Fruit fly (Drosophila melanogaster) whole organism, embryonic: ENCODE data around the gene CG12035.

Experiments
- Bgb ChIP-seq: fragments of 200-800 bp; sonication (Bioruptor generic); IDR thresholded peaks from 2 replicates; pipeline ENCODE4 v1.3.6; 2022; ENCODE audit warnings: missing biosample characterization, missing genetic modification characterization; ENCODE audit not compliant: partially characterized antibody
- CG11093 ChIP-seq: fragments of 200-800 bp; sonication (Bioruptor generic); IDR thresholded peaks from 3 replicates; pipeline ENCODE4 v1.3.6; 2022; ENCODE audit warnings: missing biosample characterization, missing genetic modification characterization
- CG11398 ChIP-seq: fragments of 200-800 bp; sonication (Bioruptor generic); optimal IDR thresholded peaks from 2 replicates; lab custom pipeline; 2016; ENCODE audit warnings: missing biosample characterization, missing genetic modification characterization
- CG11695 ChIP-seq: fragments of 200-800 bp; sonication (Bioruptor generic); IDR thresholded peaks from 3 replicates; pipeline ENCODE4 v1.3.6; 2022; ENCODE audit warnings: missing biosample characterization, missing genetic modification characterization
- CG12071 ChIP-seq: fragments of 200-800 bp; sonication (Bioruptor generic); optimal IDR thresholded peaks from 3 replicates; lab custom pipeline; 2018; ENCODE audit warnings: missing biosample characterization, mild to moderate bottlenecking, missing genetic modification characterization
- CG13296 ChIP-seq: fragments of 200-800 bp; sonication (Bioruptor generic); optimal IDR thresholded peaks from 3 replicates; lab custom pipeline; 2018; ENCODE audit warnings: missing biosample characterization, mild to moderate bottlenecking, missing genetic modification characterization
- CG14710 ChIP-seq: fragments of 200-800 bp; sonication (Bioruptor generic); optimal IDR thresholded peaks from 3 replicates; lab custom pipeline; 2019; ENCODE audit warnings: missing biosample characterization, mild to moderate bottlenecking, missing genetic modification characterization, moderate library complexity
- CG15479 ChIP-seq: fragments of 200-800 bp; sonication (Bioruptor generic); optimal IDR thresholded peaks from 3 replicates; lab custom pipeline; 2019; ENCODE audit warnings: missing biosample characterization, mild to moderate bottlenecking, missing genetic modification characterization, moderate library complexity
- CG1602 ChIP-seq: fragments of 200-800 bp; sonication (Bioruptor generic); optimal IDR thresholded peaks from 3 replicates; lab custom pipeline; 2016; ENCODE audit warnings: missing biosample characterization, missing genetic modification characterization
- CG17829 ChIP-seq: fragments of 200-800 bp; optimal IDR thresholded peaks from 2 replicates; lab custom pipeline; 2019; ENCODE audit warnings: missing biosample characterization, mild to moderate bottlenecking, missing genetic modification characterization, moderate library complexity
- CG2116 ChIP-seq: fragments of 200-800 bp; sonication (Bioruptor generic); optimal IDR thresholded peaks from 3 replicates; lab custom pipeline; 2018; ENCODE audit warnings: missing biosample characterization, mild to moderate bottlenecking, missing genetic modification characterization
- CG31441 ChIP-seq: fragments of 200-800 bp; sonication (Bioruptor generic); IDR thresholded peaks from 2 replicates; pipeline ENCODE4 v1.3.6; 2022; ENCODE audit warnings: missing biosample characterization, missing genetic modification characterization
- CG3281 ChIP-seq: fragments of 200-800 bp; sonication (Bioruptor generic); optimal IDR thresholded peaks from 3 replicates; lab custom pipeline; 2017; ENCODE audit warnings: missing biosample characterization, mild to moderate bottlenecking, missing genetic modification characterization
- CG4328 ChIP-seq: fragments of 200-800 bp; sonication (Bioruptor generic); optimal IDR thresholded peaks from 3 replicates; lab custom pipeline; 2017; ENCODE audit warnings: missing biosample characterization, missing genetic modification reagents, missing genetic modification characterization
- CG4360 ChIP-seq: fragments of 200-800 bp; sonication (Bioruptor generic); IDR thresholded peaks from 2 replicates; pipeline ENCODE4 v1.3.6; 2022; ENCODE audit warnings: missing biosample characterization, missing genetic modification characterization
- CG6654 ChIP-seq: fragments of 200-800 bp; sonication (Bioruptor generic); optimal IDR thresholded peaks from 2 replicates; lab custom pipeline; 2017; ENCODE audit warnings: missing biosample characterization, mild to moderate bottlenecking, missing genetic modification characterization
- CG6813 ChIP-seq: fragments of 200-800 bp; sonication (Bioruptor generic); optimal IDR thresholded peaks from 2 replicates; lab custom pipeline; 2017; ENCODE audit warnings: missing biosample characterization, missing genetic modification characterization, mild to moderate bottlenecking, moderate library complexity, missing genetic modification reagents
- CG8388 ChIP-seq: fragments of 200-800 bp; sonication (Bioruptor generic); optimal IDR thresholded peaks from 2 replicates; lab custom pipeline; 2019; ENCODE audit warnings: missing biosample characterization, mild to moderate bottlenecking, missing genetic modification characterization, moderate library complexity
- CG9215 ChIP-seq: fragments of 200-800 bp; sonication (Bioruptor generic); IDR thresholded peaks from 2 replicates; pipeline ENCODE4 v1.3.6; 2022; ENCODE audit warnings: missing biosample characterization, missing genetic modification characterization
- CG9727 ChIP-seq: fragments of 200-800 bp; sonication (Bioruptor generic); optimal IDR thresholded peaks from 3 replicates; lab custom pipeline; 2017; ENCODE audit warnings: missing biosample characterization, mild to moderate bottlenecking, missing genetic modification characterization
- D19A ChIP-seq: fragments of 200-800 bp; optimal IDR thresholded peaks from 3 replicates; lab custom pipeline; 2019; ENCODE audit warnings: missing biosample characterization, mild to moderate bottlenecking, missing genetic modification characterization, moderate library complexity
- Drgx ChIP-seq: fragments of 200-800 bp; sonication (Bioruptor generic); IDR thresholded peaks from 2 replicates; pipeline ENCODE4 v1.3.6; 2022; ENCODE audit warnings: missing biosample characterization, missing genetic modification characterization
- Elba2 ChIP-seq: fragments of 200-800 bp; sonication (Bioruptor generic); optimal IDR thresholded peaks from 3 replicates; lab custom pipeline; 2016; ENCODE audit warnings: missing biosample characterization, missing genetic modification characterization
- Hmr ChIP-seq: fragments of 200-800 bp; sonication (Bioruptor generic); optimal IDR thresholded peaks from 3 replicates; lab custom pipeline; 2017; ENCODE audit warnings: mild to moderate bottlenecking, missing biosample characterization, missing genetic modification reagents, missing genetic modification characterization
- Hmx ChIP-seq: fragments of 200-800 bp; sonication (Bioruptor generic); optimal IDR thresholded peaks from 2 replicates; lab custom pipeline; 2016; ENCODE audit warnings: missing biosample characterization, missing genetic modification characterization
- Hr51 ChIP-seq, 2 experiments: fragments of 200-800 bp; sonication (Bioruptor generic); optimal IDR thresholded peaks; 2 replicates in 1 of 2; 3 replicates in 1 of 2; lab custom pipeline; 2016 to 2018; ENCODE audit warnings: missing biosample characterization in 2 of 2, missing genetic modification characterization in 2 of 2, mild to moderate bottlenecking in 1 of 2, moderate library complexity in 1 of 2
- MTF-1 ChIP-seq: fragments of 200-800 bp; sonication (Bioruptor generic); optimal IDR thresholded peaks from 2 replicates; lab custom pipeline; 2018; ENCODE audit warnings: missing biosample characterization, mild to moderate bottlenecking, missing genetic modification characterization, borderline replicate concordance
- Mes4 ChIP-seq: fragments of 200-800 bp; sonication (Bioruptor generic); optimal IDR thresholded peaks from 2 replicates; lab custom pipeline; 2016; ENCODE audit warnings: missing biosample characterization, missing genetic modification characterization
- Nf-YC ChIP-seq: fragments of 200-800 bp; optimal IDR thresholded peaks from 3 replicates; lab custom pipeline; 2019; ENCODE audit warnings: missing biosample characterization, mild to moderate bottlenecking, missing genetic modification characterization, moderate library complexity
- Sry-β ChIP-seq: fragments of 200-800 bp; sonication (Bioruptor generic); optimal IDR thresholded peaks from 2 replicates; lab custom pipeline; 2018; ENCODE audit warnings: missing biosample characterization, mild to moderate bottlenecking, missing genetic modification characterization, moderate library complexity
- Trl ChIP-seq, 3 experiments: fragments of >200 bp in 2 of 3; fragments of 200-800 bp in 1 of 3; sonication (Bioruptor generic) in 1 of 3; optimal IDR thresholded peaks; 2 replicates in 1 of 3; 3 replicates in 2 of 3; lab custom pipeline; 2016 to 2017; ENCODE audit warnings: missing biosample characterization in 1 of 3, missing genetic modification characterization in 1 of 3
- YL-1 ChIP-seq: fragments of 200-800 bp; sonication (Bioruptor generic); optimal IDR thresholded peaks from 3 replicates; lab custom pipeline; 2017; ENCODE audit warnings: missing biosample characterization, mild to moderate bottlenecking, missing genetic modification characterization
- aop ChIP-seq: fragments of 200-800 bp; sonication (Bioruptor generic); IDR thresholded peaks from 2 replicates; pipeline ENCODE4 v1.3.6; 2022; ENCODE audit warnings: missing biosample characterization, missing genetic modification characterization
- caup ChIP-seq: fragments of 200-800 bp; sonication (Bioruptor generic); optimal IDR thresholded peaks from 3 replicates; lab custom pipeline; 2017; ENCODE audit warnings: missing biosample characterization, mild to moderate bottlenecking, missing genetic modification characterization, moderate library complexity; ENCODE audit not compliant: severe bottlenecking
- chinmo ChIP-seq: fragments of 200-800 bp; sonication (Bioruptor generic); IDR thresholded peaks from 4 replicates; pipeline ENCODE4 v1.3.6; 2022; ENCODE audit warnings: missing biosample characterization, missing genetic modification characterization; ENCODE audit not compliant: partially characterized antibody
- crc ChIP-seq: fragments of 200-800 bp; sonication (Bioruptor generic); optimal IDR thresholded peaks from 2 replicates; lab custom pipeline; 2016; ENCODE audit warnings: missing biosample characterization, missing genetic modification characterization
- danr ChIP-seq: fragments of 200-800 bp; sonication (Bioruptor generic); IDR thresholded peaks from 2 replicates; pipeline ENCODE4 v1.3.6; 2022; ENCODE audit warnings: missing biosample characterization, missing genetic modification characterization
- esg ChIP-seq: fragments of 200-800 bp; sonication (Bioruptor generic); conservative IDR thresholded peaks from 2 replicates; pipeline ENCODE4 v1.3.6; 2022; ENCODE audit warnings: missing biosample characterization, missing genetic modification characterization
- gem ChIP-seq: fragments of 200-800 bp; sonication (Bioruptor generic); optimal IDR thresholded peaks from 2 replicates; lab custom pipeline; 2019; ENCODE audit warnings: missing biosample characterization, mild to moderate bottlenecking, missing genetic modification characterization, moderate library complexity
- grau ChIP-seq: fragments of 200-800 bp; optimal IDR thresholded peaks from 3 replicates; lab custom pipeline; 2019; ENCODE audit warnings: missing biosample characterization, mild to moderate bottlenecking, missing genetic modification characterization, moderate library complexity
- gsb-n ChIP-seq: fragments of 200-800 bp; sonication (Bioruptor generic); optimal IDR thresholded peaks from 3 replicates; lab custom pipeline; 2018; ENCODE audit warnings: missing biosample characterization, mild to moderate bottlenecking, missing genetic modification characterization
- lilli ChIP-seq: fragments of 200-800 bp; sonication (Bioruptor generic); optimal IDR thresholded peaks from 3 replicates; lab custom pipeline; 2016; ENCODE audit warnings: missing biosample characterization, missing genetic modification characterization
- nmo ChIP-seq: fragments of 200-800 bp; sonication (Bioruptor generic); optimal IDR thresholded peaks from 2 replicates; lab custom pipeline; 2018; ENCODE audit warnings: missing biosample characterization, mild to moderate bottlenecking, missing genetic modification characterization, moderate library complexity
- odd ChIP-seq: fragments of 200-800 bp; sonication (Bioruptor generic); optimal IDR thresholded peaks from 2 replicates; lab custom pipeline; 2017; ENCODE audit warnings: missing biosample characterization, mild to moderate bottlenecking, missing genetic modification characterization
- pum ChIP-seq: fragments of 200-800 bp; sonication (Bioruptor generic); optimal IDR thresholded peaks from 2 replicates; lab custom pipeline; 2016; ENCODE audit warnings: missing biosample characterization, missing genetic modification characterization
- pzg ChIP-seq: fragments of 200-800 bp; sonication (Bioruptor generic); optimal IDR thresholded peaks from 3 replicates; lab custom pipeline; 2018; ENCODE audit warnings: missing biosample characterization, mild to moderate bottlenecking, missing genetic modification characterization, moderate library complexity
- sqz ChIP-seq: fragments of 200-800 bp; sonication (Bioruptor generic); optimal IDR thresholded peaks from 3 replicates; lab custom pipeline; 2018; ENCODE audit warnings: missing biosample characterization, mild to moderate bottlenecking, missing genetic modification characterization
- tup ChIP-seq: fragments of 200-800 bp; sonication (Bioruptor generic); optimal IDR thresholded peaks from 2 replicates; lab custom pipeline; 2016; ENCODE audit warnings: missing biosample characterization, mild to moderate bottlenecking, missing genetic modification characterization, moderate library complexity
- twi ChIP-seq: fragments of 200-800 bp; optimal IDR thresholded peaks from 2 replicates; lab custom pipeline; 2019; ENCODE audit warnings: missing biosample characterization, mild to moderate bottlenecking, missing genetic modification characterization, moderate library complexity
- unpg ChIP-seq: fragments of 200-800 bp; sonication (Bioruptor generic); optimal IDR thresholded peaks from 3 replicates; lab custom pipeline; 2018; ENCODE audit warnings: missing biosample characterization, mild to moderate bottlenecking, missing genetic modification characterization, moderate library complexity

CG12035 gene

dm6 chr3L:1730873-1731272, 6.7 kb downstream of the CG12035 start, which contains the start of gene drpr (continued):
- no peak for TF ChIP-seq CG9727
- no peak for TF ChIP-seq CG11398 (GFP tag; lab: Kevin White, UChicago)
- no peak for TF ChIP-seq sqz (GFP tag; lab: Kevin White, UChicago)
- TF ChIP-seq Elba2 (GFP tag; lab: Kevin White, UChicago) = no peak
- no peak for TF ChIP-seq CG6654 (GFP tag; lab: Kevin White, UChicago)
- peak; percentile 36; the same call in 1 of the 2 replicates for TF ChIP-seq Bgb (GFP tag; lab: Robert Waterston, UW)
- TF ChIP-seq CG2116 (GFP tag; lab: Kevin White, UChicago) = peak; percentile 46
- peak; percentile 46 for TF ChIP-seq Nf-YC (tag; lab: Kevin White, UChicago)
- no peak for TF ChIP-seq danr (GFP tag; lab: Robert Waterston, UW)
- TF ChIP-seq nmo (GFP tag; lab: Kevin White, UChicago) = peak; percentile 36
- peak; percentile 41 for TF ChIP-seq Hmr (GFP tag; lab: Kevin White, UChicago)
- no peak for TF ChIP-seq lilli (GFP tag; lab: Kevin White, UChicago)
- TF ChIP-seq CG11695 (GFP tag; lab: Robert Waterston, UW) = no peak
- TF ChIP-seq Sry-β = peak; percentile 48
- TF ChIP-seq CG8388 (GFP tag; lab: Kevin White, UChicago) = peak; percentile 18
- peak; percentile 13 for TF ChIP-seq unpg (GFP tag; lab: Kevin White, UChicago)
- TF ChIP-seq CG17829 (tag; lab: Kevin White, UChicago) = peak; percentile 58
- no peak for TF ChIP-seq pum
- no peak for TF ChIP-seq esg (GFP tag; lab: Robert Waterston, UW)
- no peak for TF ChIP-seq CG1602 (GFP tag; lab: Kevin White, UChicago)
- TF ChIP-seq tup (GFP tag; lab: Kevin White, UChicago) = no peak
- TF ChIP-seq pzg (GFP tag; lab: Kevin White, UChicago) = peak; percentile 90
- TF ChIP-seq odd = peak; percentile 51
- peak; percentile 19 for TF ChIP-seq Mes4 (GFP tag; lab: Kevin White, UChicago)
- TF ChIP-seq gsb-n = no peak
- peak; percentile 11 for TF ChIP-seq gem (tag; lab: Kevin White, UChicago)
- TF ChIP-seq CG12071 = no peak
- peak; percentile 79 for TF ChIP-seq CG31441 (GFP tag; lab: Robert Waterston, UW)
- peak; percentile 74 for TF ChIP-seq CG14710 (tag; lab: Kevin White, UChicago)
- TF ChIP-seq CG11093 (GFP tag; lab: Robert Waterston, UW) = no peak
- peak; percentile 27 for TF ChIP-seq grau (tag; lab: Kevin White, UChicago)
- no peak for TF ChIP-seq Trl (optimal IDR thresholded peaks at IDR 0.05; lab: Kevin White, UChicago)
- TF ChIP-seq Trl (GFP tag; optimal IDR thresholded peaks at IDR 0.05; lab: Kevin White, UChicago) = peak; percentile 2
- no peak for TF ChIP-seq CG6813 (GFP tag; lab: Kevin White, UChicago)
- TF ChIP-seq YL-1 (GFP tag; lab: Kevin White, UChicago) = peak; percentile 83
- TF ChIP-seq twi = no peak
- TF ChIP-seq CG4360 (GFP tag; lab: Robert Waterston, UW) = no peak
- TF ChIP-seq chinmo (GFP tag; lab: Robert Waterston, UW) = peak; percentile 84; the same call in 2 of the 4 replicates
- TF ChIP-seq Hr51 (GFP tag; optimal IDR thresholded peaks at IDR 0.05; lab: Kevin White, UChicago) = no peak
- TF ChIP-seq crc (GFP tag; lab: Kevin White, UChicago) = no peak
- TF ChIP-seq MTF-1 (GFP tag; lab: Kevin White, UChicago) = peak; percentile 17
- no peak for TF ChIP-seq CG15479 (GFP tag; lab: Kevin White, UChicago)
- TF ChIP-seq caup (GFP tag; lab: Kevin White, UChicago) = peak; percentile 21
- no peak for TF ChIP-seq Hmx (GFP tag; lab: Kevin White, UChicago)
- no peak for TF ChIP-seq aop (GFP tag; lab: Robert Waterston, UW)
- TF ChIP-seq CG3281 = peak; percentile 16
- peak; percentile 15; the same call in 1 of the 2 replicates for TF ChIP-seq Drgx (GFP tag; lab: Robert Waterston, UW)
- TF ChIP-seq D19A (tag; lab: Kevin White, UChicago) = peak; percentile 26
- peak; percentile 37 for TF ChIP-seq CG13296 (GFP tag; lab: Kevin White, UChicago)
- TF ChIP-seq CG9215 (GFP tag; lab: Robert Waterston, UW) = no peak
- no peak for TF ChIP-seq CG4328 (GFP tag; lab: Kevin White, UChicago)
